Fruit fly (Drosophila melanogaster) whole organism, wandering third instar larva: ENCODE data around the gene CG7878.

Experiments
- Abd-B ChIP-seq: fragments of >200 bp; optimal IDR thresholded peaks from 2 replicates; lab custom pipeline; 2017; ENCODE audit warnings: missing biosample characterization, missing genetic modification characterization
- CG32264 ChIP-seq: fragments of 200-800 bp; sonication (Bioruptor generic); optimal IDR thresholded peaks from 2 replicates; lab custom pipeline; 2016; ENCODE audit warnings: missing biosample characterization, missing genetic modification characterization
- CG9705 ChIP-seq: fragments of 200-800 bp; sonication (Bioruptor generic); optimal IDR thresholded peaks from 2 replicates; lab custom pipeline; 2018; ENCODE audit warnings: missing biosample characterization, mild to moderate bottlenecking, missing genetic modification characterization
- Dfd ChIP-seq: fragments of >200 bp; optimal IDR thresholded peaks from 2 replicates; lab custom pipeline; 2017; ENCODE audit warnings: missing biosample characterization, missing genetic modification characterization
- Dif ChIP-seq: fragments of 200-275, 200-300 bp; sonication (Bioruptor generic); optimal IDR thresholded peaks from 2 replicates; lab custom pipeline; 2018; ENCODE audit warnings: missing biosample characterization, missing genetic modification characterization; ENCODE audit not compliant: partially characterized antibody
- GATAd ChIP-seq: sonication (Bioruptor generic); optimal IDR thresholded peaks from 2 replicates; lab custom pipeline; 2016; ENCODE audit warnings: missing biosample characterization, missing genetic modification characterization
- HLH106 ChIP-seq: fragments of 200-800 bp; optimal IDR thresholded peaks from 3 replicates; lab custom pipeline; 2019; ENCODE audit warnings: missing biosample characterization, mild to moderate bottlenecking, missing genetic modification characterization, moderate library complexity
- Hnf4 ChIP-seq: fragments of 200-800 bp; sonication (Bioruptor generic); optimal IDR thresholded peaks from 2 replicates; lab custom pipeline; 2016; ENCODE audit warnings: missing biosample characterization, mild to moderate bottlenecking, missing genetic modification characterization
- Hr78 ChIP-seq: fragments of >200 bp; optimal IDR thresholded peaks from 2 replicates; lab custom pipeline; 2017; ENCODE audit warnings: missing biosample characterization, missing genetic modification characterization
- Hr83 ChIP-seq: fragments of 200-300 bp; sonication (Bioruptor generic); optimal IDR thresholded peaks from 2 replicates; lab custom pipeline; 2016; ENCODE audit warnings: missing biosample characterization, mild to moderate bottlenecking, missing genetic modification characterization, moderate library complexity; ENCODE audit not compliant: poor library complexity, severe bottlenecking
- Jra ChIP-seq: sonication (Bioruptor generic); optimal IDR thresholded peaks from 2 replicates; lab custom pipeline; 2016; ENCODE audit warnings: missing biosample characterization, missing genetic modification characterization
- Mio ChIP-seq: sonication (Bioruptor generic); optimal IDR thresholded peaks from 2 replicates; lab custom pipeline; 2016; ENCODE audit warnings: missing biosample characterization, missing genetic modification characterization
- Myc ChIP-seq: fragments of >200 bp; optimal IDR thresholded peaks from 2 replicates; lab custom pipeline; 2017
- OdsH ChIP-seq: fragments of 200-800 bp; sonication (Bioruptor generic); optimal IDR thresholded peaks from 2 replicates; lab custom pipeline; 2016; ENCODE audit warnings: missing biosample characterization, mild to moderate bottlenecking, missing genetic modification characterization
- Rel ChIP-seq, 2 experiments: fragments of 200-800 bp; sonication (Bioruptor generic) in 1 of 2; optimal IDR thresholded peaks; 2 replicates in 1 of 2; 3 replicates in 1 of 2; lab custom pipeline; 2016 to 2019; ENCODE audit warnings: mild to moderate bottlenecking in 2 of 2, missing biosample characterization in 2 of 2, missing genetic modification characterization in 2 of 2, moderate library complexity in 1 of 2
- Sp1 ChIP-seq: fragments of 200-800 bp; sonication (Bioruptor generic); optimal IDR thresholded peaks from 3 replicates; lab custom pipeline; 2019; ENCODE audit warnings: missing biosample characterization, mild to moderate bottlenecking, missing genetic modification characterization, moderate library complexity
- Vsx2 ChIP-seq: fragments of 200-300, 225-300 bp; sonication (Bioruptor generic); optimal IDR thresholded peaks from 2 replicates; lab custom pipeline; 2018; ENCODE audit warnings: missing biosample characterization, missing genetic modification characterization; ENCODE audit not compliant: partially characterized antibody
- br ChIP-seq: fragments of 200-800 bp; sonication (Bioruptor generic); optimal IDR thresholded peaks from 2 replicates; lab custom pipeline; 2016; ENCODE audit warnings: missing biosample characterization, missing genetic modification characterization
- brk ChIP-seq: fragments of 200-800 bp; sonication (Bioruptor generic); optimal IDR thresholded peaks from 2 replicates; lab custom pipeline; 2016; ENCODE audit warnings: missing biosample characterization, mild to moderate bottlenecking, missing genetic modification characterization
- dl ChIP-seq, 2 experiments: fragments of 175-275, 200-275 bp in 1 of 2; fragments of 200-275 bp in 1 of 2; sonication (Bioruptor generic); optimal IDR thresholded peaks; lab custom pipeline; 2018; ENCODE audit warnings: mild to moderate bottlenecking in 2 of 2, missing biosample characterization in 2 of 2, missing genetic modification characterization in 2 of 2, moderate library complexity in 2 of 2; ENCODE audit not compliant: partially characterized antibody in 2 of 2, insufficient read depth in 1 of 2
- dmrt93B ChIP-seq: fragments of 200-800 bp; sonication (Bioruptor generic); optimal IDR thresholded peaks from 2 replicates; lab custom pipeline; 2018; ENCODE audit warnings: missing biosample characterization, mild to moderate bottlenecking, missing genetic modification characterization
- dsf ChIP-seq: sonication (Bioruptor generic); optimal IDR thresholded peaks from 2 replicates; lab custom pipeline; 2016; ENCODE audit warnings: missing biosample characterization, missing genetic modification characterization, borderline replicate concordance
- ey ChIP-seq: fragments of 200-800 bp; sonication (Bioruptor generic); optimal IDR thresholded peaks from 2 replicates; lab custom pipeline; 2016; ENCODE audit warnings: missing biosample characterization, missing genetic modification characterization
- foxo ChIP-seq, 2 experiments: fragments of 200-800 bp; sonication (Bioruptor generic); optimal IDR thresholded peaks; 2 replicates in 1 of 2; 3 replicates in 1 of 2; lab custom pipeline; 2016 to 2017; ENCODE audit warnings: missing biosample characterization in 2 of 2, missing genetic modification characterization in 2 of 2
- fru ChIP-seq: fragments of 200-800 bp; sonication (Bioruptor generic); optimal IDR thresholded peaks from 3 replicates; lab custom pipeline; 2016; ENCODE audit warnings: missing biosample characterization, mild to moderate bottlenecking, missing genetic modification characterization
- h ChIP-seq: fragments of 200-800 bp; sonication (Bioruptor generic); optimal IDR thresholded peaks from 3 replicates; lab custom pipeline; 2016; ENCODE audit warnings: missing biosample characterization, mild to moderate bottlenecking, missing genetic modification characterization
- lola ChIP-seq: fragments of >200 bp; optimal IDR thresholded peaks from 2 replicates; lab custom pipeline; 2017; ENCODE audit warnings: missing biosample characterization, missing genetic modification characterization
- pan ChIP-seq: fragments of >200 bp; optimal IDR thresholded peaks from 2 replicates; lab custom pipeline; 2017
- psq ChIP-seq: fragments of 200-800 bp; sonication (Bioruptor generic); optimal IDR thresholded peaks from 3 replicates; lab custom pipeline; 2017; ENCODE audit warnings: missing biosample characterization, mild to moderate bottlenecking, missing genetic modification characterization, moderate library complexity
- rgr ChIP-seq: fragments of 200-800 bp; sonication (Bioruptor generic); optimal IDR thresholded peaks from 3 replicates; lab custom pipeline; 2016; ENCODE audit warnings: missing biosample characterization, mild to moderate bottlenecking, missing genetic modification characterization
- sage ChIP-seq: fragments of 200-800 bp; sonication (Bioruptor generic); optimal IDR thresholded peaks from 2 replicates; lab custom pipeline; 2016; ENCODE audit warnings: missing biosample characterization, mild to moderate bottlenecking, missing genetic modification characterization
- sv ChIP-seq: fragments of 200-800 bp; sonication (Bioruptor generic); optimal IDR thresholded peaks from 3 replicates; lab custom pipeline; 2016; ENCODE audit warnings: missing biosample characterization, missing genetic modification characterization
- tai ChIP-seq: sonication (Bioruptor generic); optimal IDR thresholded peaks from 2 replicates; lab custom pipeline; 2016; ENCODE audit warnings: missing biosample characterization, missing genetic modification characterization
- woc ChIP-seq: sonication (Bioruptor generic); optimal IDR thresholded peaks from 2 replicates; lab custom pipeline; 2016; ENCODE audit warnings: missing biosample characterization, mild to moderate bottlenecking, missing genetic modification characterization

Gene CG7878

dm6 chr3R:8122198-8122970, at the start of gene CG7878:
TSS of gene CG7878 (plus strand) at chr3R:8122725.
- no peak for TF ChIP-seq Hr78 (GFP tag; lab: Kevin White, UChicago)
- no peak for TF ChIP-seq Vsx2 (GFP tag; lab: Kevin White, UChicago)
- peak; percentile 82 for TF ChIP-seq brk (GFP tag; lab: Kevin White, UChicago)
- TF ChIP-seq Myc (lab: Kevin White, UChicago): peak; percentile 61
- peak; percentile 4 for TF ChIP-seq tai (GFP tag; lab: Kevin White, UChicago)
- no peak for TF ChIP-seq sage (GFP tag; lab: Kevin White, UChicago)
- TF ChIP-seq rgr (GFP tag; lab: Kevin White, UChicago): peak; percentile 68
- peak; percentile 57 for TF ChIP-seq ey
- peak; percentile 86 for TF ChIP-seq fru (GFP tag; lab: Kevin White, UChicago)
- TF ChIP-seq sv (GFP tag; lab: Kevin White, UChicago): peak; percentile 51
- TF ChIP-seq br (GFP tag; lab: Kevin White, UChicago): peak; percentile 69
- peak; percentile 68 for TF ChIP-seq woc (GFP tag; lab: Kevin White, UChicago)
- peak; percentile 14 for TF ChIP-seq dsf (GFP tag; lab: Kevin White, UChicago)
- peak; percentile 63 for TF ChIP-seq Hnf4 (GFP tag; lab: Kevin White, UChicago)
- peak; percentile 70 for TF ChIP-seq h
- no peak for TF ChIP-seq lola
- peak; percentile 18 for TF ChIP-seq OdsH (GFP tag; lab: Kevin White, UChicago)
- TF ChIP-seq HLH106 (tag; lab: Kevin White, UChicago): peak; percentile 61
- TF ChIP-seq Rel (GFP tag; optimal IDR thresholded peaks at IDR 0.05; lab: Kevin White, UChicago): no peak
- TF ChIP-seq Rel (tag; optimal IDR thresholded peaks at IDR 0.05; lab: Kevin White, UChicago): peak; percentile 37
- TF ChIP-seq psq (GFP tag; lab: Kevin White, UChicago): peak; percentile 46
- TF ChIP-seq dmrt93B (GFP tag; lab: Kevin White, UChicago): peak; percentile 5
- no peak for TF ChIP-seq dl (GFP tag; optimal IDR thresholded peaks at IDR 0.05; lab: Kevin White, UChicago; ENCODE audit: insufficient read depth in 1 of 2, partially characterized antibody in 2 of 2)
- TF ChIP-seq Sp1 (GFP tag; lab: Kevin White, UChicago): peak; percentile 58
- no peak for TF ChIP-seq Mio (GFP tag; lab: Kevin White, UChicago)
- TF ChIP-seq Hr83 (GFP tag; lab: Kevin White, UChicago): peak; percentile 60
- TF ChIP-seq Jra: peak; percentile 27
- TF ChIP-seq pan (lab: Kevin White, UChicago): no peak
- TF ChIP-seq CG32264 (GFP tag; lab: Kevin White, UChicago): peak; percentile 45
- TF ChIP-seq Dfd: no peak
- peak; percentile 51 for TF ChIP-seq CG9705 (GFP tag; lab: Kevin White, UChicago)
- TF ChIP-seq foxo (GFP tag; optimal IDR thresholded peaks at IDR 0.05; lab: Kevin White, UChicago): peak in 1 of 2 experiments; percentile 73

dm6 chr3R:8086952-8087351, 35.6 kb upstream of the CG7878 start, which contains the start of gene CG7910:
TSS of gene CG7910 (plus strand) at chr3R:8087252.
- TF ChIP-seq Hr78 (GFP tag; lab: Kevin White, UChicago): no peak
- TF ChIP-seq dmrt93B (GFP tag; lab: Kevin White, UChicago): no peak
- TF ChIP-seq br (GFP tag; lab: Kevin White, UChicago): no peak
- no peak for TF ChIP-seq Myc (lab: Kevin White, UChicago)
- no peak for TF ChIP-seq GATAd (GFP tag; lab: Kevin White, UChicago)
- no peak for TF ChIP-seq Hr83 (GFP tag; lab: Kevin White, UChicago)
- TF ChIP-seq Mio (GFP tag; lab: Kevin White, UChicago): no peak
- TF ChIP-seq Abd-B (GFP tag; lab: Kevin White, UChicago): no peak

- peak; percentile 2 for TF ChIP-seq Jra
- TF ChIP-seq Hnf4 (GFP tag; lab: Kevin White, UChicago): peak; percentile 3
- TF ChIP-seq Vsx2 (GFP tag; lab: Kevin White, UChicago): peak; percentile 6
- peak; percentile 73 for TF ChIP-seq Dif
- TF ChIP-seq dl (GFP tag; optimal IDR thresholded peaks at IDR 0.05; lab: Kevin White, UChicago; ENCODE audit: insufficient read depth in 1 of 2, partially characterized antibody in 2 of 2): peak; percentile 17 to 27
Measured at dm6 chr3R:8093824-8094223, 28.7 kb upstream of the CG7878 start, which contains the start of gene CG7900. TSS of gene CG7900 (plus strand) at chr3R:8094124.
